Worm (Caenorhabditis elegans) whole organism, late embryonic: ENCODE results near the gene zipt-9.
A peak's percentile ranks its signal among the peaks of the same experiment; 100 is the strongest.

ENCODE experiments used
- F13H6.1 ChIP-seq: sonication (generic microtip); optimal IDR thresholded peaks from 2 replicates; lab custom pipeline; 2016; ENCODE audit warnings: missing genetic modification characterization, missing compliant biosample characterization
- T23F11.4 ChIP-seq: fragments of 200-800 bp; sonication (Bioruptor generic); optimal IDR thresholded peaks from 2 replicates; lab custom pipeline; 2018; ENCODE audit warnings: mild to moderate bottlenecking, missing genetic modification characterization, missing compliant biosample characterization
- Y22D7AL.16 ChIP-seq: sonication (generic microtip); optimal IDR thresholded peaks from 2 replicates; lab custom pipeline; 2016; ENCODE audit warnings: missing genetic modification characterization, missing compliant biosample characterization
- ahr-1 ChIP-seq: sonication (generic microtip); optimal IDR thresholded peaks from 2 replicates; lab custom pipeline; 2016; ENCODE audit warnings: missing genetic modification characterization, missing compliant biosample characterization
- ama-1 ChIP-seq: fragments of 150-350 bp; optimal IDR thresholded peaks from 2 replicates; lab custom pipeline; 2014
- ceh-19 ChIP-seq: fragments of 200-800 bp; sonication (Bioruptor generic); optimal IDR thresholded peaks from 2 replicates; lab custom pipeline; 2018; ENCODE audit warnings: mild to moderate bottlenecking, missing genetic modification characterization, missing compliant biosample characterization
- ceh-22 ChIP-seq: sonication (generic microtip); optimal IDR thresholded peaks from 2 replicates; lab custom pipeline; 2017; ENCODE audit warnings: missing biosample characterization, missing genetic modification characterization
- ceh-31 ChIP-seq: sonication (generic microtip); optimal IDR thresholded peaks from 2 replicates; lab custom pipeline; 2016; ENCODE audit warnings: missing genetic modification characterization, missing compliant biosample characterization
- ceh-48 ChIP-seq: sonication (generic microtip); optimal IDR thresholded peaks from 2 replicates; lab custom pipeline; 2016; ENCODE audit warnings: missing genetic modification characterization, inconsistent platforms, missing compliant biosample characterization
- ceh-9 ChIP-seq: sonication (generic microtip); optimal IDR thresholded peaks from 2 replicates; lab custom pipeline; 2016; ENCODE audit warnings: mild to moderate bottlenecking, missing genetic modification characterization, inconsistent platforms, missing compliant biosample characterization
- che-1 ChIP-seq: sonication (generic microtip); optimal IDR thresholded peaks from 2 replicates; lab custom pipeline; 2016; ENCODE audit warnings: mild to moderate bottlenecking, missing genetic modification characterization, missing compliant biosample characterization
- elt-2 ChIP-seq: sonication (generic microtip); optimal IDR thresholded peaks from 2 replicates; lab custom pipeline; 2016; ENCODE audit warnings: missing genetic modification reagents, missing genetic modification characterization, missing compliant biosample characterization
- elt-4 ChIP-seq: sonication (generic microtip); optimal IDR thresholded peaks from 2 replicates; lab custom pipeline; 2016; ENCODE audit warnings: missing genetic modification characterization, missing compliant biosample characterization
- ets-4 ChIP-seq: sonication (generic microtip); optimal IDR thresholded peaks from 2 replicates; lab custom pipeline; 2016; ENCODE audit warnings: missing genetic modification characterization, missing compliant biosample characterization
- fax-1 ChIP-seq: sonication (generic microtip); optimal IDR thresholded peaks from 2 replicates; lab custom pipeline; 2016; ENCODE audit warnings: missing genotype, missing genetic modification characterization, missing compliant biosample characterization
- fkh-10 ChIP-seq: fragments of 150-350 bp; optimal IDR thresholded peaks from 2 replicates; lab custom pipeline; 2014; ENCODE audit warnings: missing biosample characterization, missing genetic modification reagents, missing genetic modification characterization
- fkh-6 ChIP-seq: sonication (generic microtip); optimal IDR thresholded peaks from 2 replicates; lab custom pipeline; 2016; ENCODE audit warnings: missing genetic modification characterization, missing compliant biosample characterization
- gmeb-2 ChIP-seq: sonication (generic microtip); optimal IDR thresholded peaks from 2 replicates; lab custom pipeline; 2016; ENCODE audit warnings: missing genetic modification characterization, inconsistent platforms, missing compliant biosample characterization
- lim-6 ChIP-seq: sonication (generic microtip); optimal IDR thresholded peaks from 2 replicates; lab custom pipeline; 2016; ENCODE audit warnings: missing genetic modification characterization, missing compliant biosample characterization
- lin-11 ChIP-seq: fragments of 200-800 bp; sonication (Bioruptor generic); optimal IDR thresholded peaks from 2 replicates; lab custom pipeline; 2018; ENCODE audit warnings: mild to moderate bottlenecking, missing genetic modification characterization, missing compliant biosample characterization
- madf-2 ChIP-seq: sonication (generic microtip); optimal IDR thresholded peaks from 2 replicates; lab custom pipeline; 2017; ENCODE audit warnings: missing genetic modification characterization, missing compliant biosample characterization
- mec-3 ChIP-seq: sonication (generic microtip); optimal IDR thresholded peaks from 2 replicates; lab custom pipeline; 2016; ENCODE audit warnings: borderline replicate concordance, missing genetic modification characterization, missing compliant biosample characterization
- nfya-1 ChIP-seq: sonication (generic microtip); optimal IDR thresholded peaks from 2 replicates; lab custom pipeline; 2017; ENCODE audit warnings: missing genetic modification characterization, mild to moderate bottlenecking, missing compliant biosample characterization, antibody characterized with exemption, moderate library complexity
- nhr-11 ChIP-seq: fragments of 150-350 bp; optimal IDR thresholded peaks from 2 replicates; lab custom pipeline; 2014; ENCODE audit warnings: missing biosample characterization, missing genetic modification characterization
- nhr-232 ChIP-seq: sonication (generic microtip); optimal IDR thresholded peaks from 2 replicates; lab custom pipeline; 2016; ENCODE audit warnings: missing genetic modification characterization, missing compliant biosample characterization
- npax-4 ChIP-seq: sonication (generic microtip); optimal IDR thresholded peaks from 2 replicates; lab custom pipeline; 2016; ENCODE audit warnings: missing genetic modification characterization, missing compliant biosample characterization
- odd-2 ChIP-seq: sonication (generic microtip); optimal IDR thresholded peaks from 2 replicates; lab custom pipeline; 2017; ENCODE audit warnings: antibody characterized with exemption, mild to moderate bottlenecking, missing genetic modification characterization, missing compliant biosample characterization
- pag-3 ChIP-seq: sonication (generic microtip); optimal IDR thresholded peaks from 2 replicates; lab custom pipeline; 2016; ENCODE audit warnings: missing compliant biosample characterization, missing genetic modification characterization, borderline replicate concordance
- pat-9 ChIP-seq: fragments of 200-800 bp; sonication (Bioruptor generic); optimal IDR thresholded peaks from 2 replicates; lab custom pipeline; 2018; ENCODE audit warnings: mild to moderate bottlenecking, missing genetic modification characterization, moderate library complexity, missing compliant biosample characterization
- pax-1 ChIP-seq: fragments of 150-350 bp; optimal IDR thresholded peaks from 2 replicates; lab custom pipeline; 2014; ENCODE audit warnings: missing biosample characterization, missing genetic modification characterization
- pha-2 ChIP-seq: sonication (generic microtip); optimal IDR thresholded peaks from 2 replicates; lab custom pipeline; 2017; ENCODE audit warnings: mild to moderate bottlenecking, missing genetic modification characterization, missing compliant biosample characterization
- ref-2 ChIP-seq: sonication (generic microtip); optimal IDR thresholded peaks from 2 replicates; lab custom pipeline; 2016; ENCODE audit warnings: missing genetic modification characterization, missing compliant biosample characterization
- sdc-2 ChIP-seq: sonication (generic microtip); optimal IDR thresholded peaks from 2 replicates; lab custom pipeline; 2016; ENCODE audit warnings: missing genotype, missing genetic modification characterization, missing compliant biosample characterization
- sox-4 ChIP-seq: sonication (generic microtip); optimal IDR thresholded peaks from 2 replicates; lab custom pipeline; 2017; ENCODE audit warnings: mild to moderate bottlenecking, missing genetic modification characterization, inconsistent platforms, missing compliant biosample characterization
- tbx-2 ChIP-seq: sonication (generic microtip); optimal IDR thresholded peaks from 2 replicates; lab custom pipeline; 2016; ENCODE audit warnings: missing genetic modification characterization, missing compliant biosample characterization
- ttx-3 ChIP-seq: sonication (generic microtip); optimal IDR thresholded peaks from 2 replicates; lab custom pipeline; 2016; ENCODE audit warnings: missing genetic modification reagents, missing genetic modification characterization, missing compliant biosample characterization
- unc-3 ChIP-seq, 2 experiments: fragments of 200-800 bp in 1 of 2; sonication (Bioruptor generic) in 1 of 2; sonication (generic microtip) in 1 of 2; conservative IDR thresholded peaks in 1 of 2; optimal IDR thresholded peaks in 1 of 2; 2 replicates each; pipeline versions ENCODE4 v1.3.6 to Lab custom; 2016 to 2022; ENCODE audit warnings: missing compliant biosample characterization in 2 of 2, missing genetic modification characterization in 2 of 2, missing genetic modification reagents in 1 of 2
- unc-55 ChIP-seq: sonication (generic microtip); optimal IDR thresholded peaks from 2 replicates; lab custom pipeline; 2017; ENCODE audit warnings: missing biosample characterization, missing genetic modification reagents, missing genetic modification characterization
- zip-5 ChIP-seq: sonication (generic microtip); optimal IDR thresholded peaks from 2 replicates; lab custom pipeline; 2016; ENCODE audit warnings: missing genetic modification characterization, missing compliant biosample characterization

The zipt-9 gene

DNA sequence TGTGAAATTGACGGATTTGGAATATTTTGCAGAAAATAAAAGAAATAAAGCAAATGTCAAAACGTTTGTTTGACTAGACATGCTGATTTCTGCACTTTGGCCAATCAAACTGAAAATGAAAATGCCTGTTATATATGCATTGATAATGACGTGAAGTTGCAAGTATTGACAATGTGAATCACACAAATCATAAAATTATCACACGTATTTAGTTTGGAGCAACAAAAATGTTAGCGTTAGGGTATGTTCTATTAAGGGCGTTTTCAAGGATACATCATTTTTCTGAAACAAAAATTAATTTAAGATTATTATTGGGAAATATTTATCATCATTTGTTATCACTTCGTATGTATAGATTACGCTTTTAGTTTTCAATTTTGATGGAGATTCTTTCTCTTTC lies 36.7 kb upstream of the zipt-9 start, which contains the start of gene cld-9:
TSS of gene cld-9 (minus strand) at position 81 of the 400 bp plus-strand sequence.
- TF ChIP-seq ceh-19 (GFP tag; lab: Kevin White, UChicago), result no peak
- no peak for TF ChIP-seq fax-1 (tag; lab: Kevin White, UChicago)
- TF ChIP-seq mec-3 (tag; lab: Kevin White, UChicago), result no peak
- no peak for TF ChIP-seq unc-55 (GFP tag; lab: Kevin White, UChicago)
- TF ChIP-seq ceh-9 (tag; lab: Kevin White, UChicago), result no peak
- no peak for TF ChIP-seq pha-2 (tag; lab: Kevin White, UChicago)
- TF ChIP-seq tbx-2 (tag; lab: Kevin White, UChicago), result no peak
- TF ChIP-seq ets-4 (tag; lab: Kevin White, UChicago), result no peak
- TF ChIP-seq pag-3 (tag; lab: Kevin White, UChicago), result no peak
- no peak for TF ChIP-seq unc-3 (GFP tag; conservative IDR thresholded peaks at IDR 0.05; lab: Robert Waterston, UW)
- no peak for TF ChIP-seq unc-3 (tag; optimal IDR thresholded peaks at IDR 0.05; lab: Kevin White, UChicago)

DNA sequence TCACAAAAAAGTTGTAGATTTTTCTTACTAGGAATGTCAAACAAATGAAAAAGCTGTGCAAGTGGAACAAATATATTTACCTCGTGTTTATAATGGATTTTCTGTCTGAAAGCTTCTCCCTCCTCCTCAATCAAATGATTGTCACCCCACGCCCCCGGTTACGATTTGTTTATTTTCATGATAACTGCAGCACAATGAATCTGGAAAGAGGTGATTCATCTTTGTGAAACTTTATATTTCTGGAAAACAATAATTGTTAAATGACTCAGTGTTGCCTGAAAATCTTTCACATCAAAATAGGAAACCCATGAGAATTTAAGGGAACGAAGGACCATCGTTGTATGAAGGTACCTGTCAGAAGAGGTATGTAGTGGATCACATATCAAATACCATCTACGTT lies 33.6 kb upstream of the zipt-9 start, which contains the start of gene F35E12.10:
TSS of gene F35E12.10 (minus strand) at position 101 of the 400 bp plus-strand sequence.
- TF ChIP-seq madf-2 (tag; lab: Kevin White, UChicago) (no peak), ceh-22 (no peak), nhr-11 (no peak), che-1 (tag; lab: Kevin White, UChicago) (no peak)

DNA sequence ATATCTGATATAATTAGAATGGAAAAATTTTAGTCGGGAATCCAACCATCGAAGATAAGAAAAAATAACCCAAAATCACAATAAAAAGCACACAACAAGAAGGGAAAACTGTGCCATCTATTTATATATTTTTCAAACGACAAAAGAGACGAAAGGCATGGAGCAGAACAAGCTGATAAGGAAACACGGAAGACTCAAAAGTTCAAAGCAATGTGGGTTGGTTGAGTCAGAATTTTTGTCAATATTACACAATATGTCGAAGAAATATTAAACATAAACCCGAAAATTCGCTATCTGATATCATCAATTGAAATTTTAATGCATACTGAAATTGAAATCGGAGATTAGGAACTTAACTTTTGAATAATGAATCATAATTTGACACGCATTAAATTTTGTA lies 29.8 kb upstream of the zipt-9 start, which contains the start of gene F35E12.9:
TSS of gene F35E12.9 (minus strand) at position 227 of the 400 bp plus-strand sequence.
- TF ChIP-seq elt-2 (tag; lab: Kevin White, UChicago) (peak; percentile 29), ref-2 (tag; lab: Kevin White, UChicago) (no peak), unc-3 (GFP tag; conservative IDR thresholded peaks at IDR 0.05; lab: Robert Waterston, UW) (no peak), unc-3 (tag; optimal IDR thresholded peaks at IDR 0.05; lab: Kevin White, UChicago) (no peak), pha-2 (tag; lab: Kevin White, UChicago) (no peak), zip-5 (tag; lab: Kevin White, UChicago) (no peak), gmeb-2 (tag; lab: Kevin White, UChicago) (no peak), fax-1 (tag; lab: Kevin White, UChicago) (no peak)

DNA sequence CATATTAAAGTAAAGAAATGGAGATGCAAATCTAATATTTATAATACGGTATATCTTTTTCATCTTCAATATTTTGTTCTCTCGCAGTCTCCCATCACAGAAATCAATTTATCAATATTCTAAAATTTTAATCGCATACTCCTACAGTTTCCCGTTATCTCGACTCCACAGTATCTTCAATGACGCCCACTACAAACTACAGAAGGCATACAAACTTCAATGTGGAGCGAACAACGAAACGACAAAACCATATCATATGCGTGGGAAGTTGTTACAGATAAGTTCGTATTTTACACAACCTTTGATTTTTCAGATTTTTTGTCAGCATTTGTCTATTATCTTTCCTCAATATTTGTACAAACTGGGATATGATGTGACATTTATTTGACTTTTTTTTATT lies 24.8 kb upstream of the zipt-9 start:
- no peak for TF ChIP-seq unc-3 (GFP tag; conservative IDR thresholded peaks at IDR 0.05; lab: Robert Waterston, UW)
- no peak for TF ChIP-seq unc-3 (tag; optimal IDR thresholded peaks at IDR 0.05; lab: Kevin White, UChicago)
- no peak for TF ChIP-seq ceh-22
- TF ChIP-seq ceh-48, result no peak
- no peak for TF ChIP-seq npax-4 (tag; lab: Kevin White, UChicago)
- no peak for TF ChIP-seq ceh-31 (tag; lab: Kevin White, UChicago)
- no peak for TF ChIP-seq ceh-19 (GFP tag; lab: Kevin White, UChicago)
- TF ChIP-seq elt-4 (tag; lab: Kevin White, UChicago), result no peak
- no peak for TF ChIP-seq pha-2 (tag; lab: Kevin White, UChicago)
- TF ChIP-seq ttx-3 (tag; lab: Kevin White, UChicago), result no peak
- TF ChIP-seq F13H6.1 (tag; lab: Kevin White, UChicago), result no peak

DNA sequence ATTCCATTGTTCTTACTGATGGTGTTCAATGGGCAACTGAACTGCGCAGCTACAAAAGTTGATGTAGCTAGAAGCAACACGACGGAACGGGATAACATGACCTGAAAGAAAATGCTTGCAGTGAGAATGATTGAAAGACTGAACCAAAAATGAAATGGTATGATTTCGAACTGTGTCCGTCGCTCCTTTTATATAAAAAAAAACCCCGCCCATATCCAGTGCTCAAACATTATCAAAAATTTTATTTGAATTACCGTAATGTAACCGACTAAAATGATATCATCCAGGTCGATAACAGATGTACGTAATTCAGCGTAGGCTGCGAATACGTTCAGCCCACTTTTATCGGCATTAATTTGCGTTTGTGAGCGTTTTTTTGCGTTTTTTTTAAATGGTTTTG lies 23.3 kb upstream of the zipt-9 start, which contains the start of gene irg-5:
TSS of gene irg-5 (minus strand) at position 101 of the 400 bp plus-strand sequence.
- no peak for TF ChIP-seq lim-6 (tag; lab: Kevin White, UChicago)
- TF ChIP-seq unc-55 (GFP tag; lab: Kevin White, UChicago), result no peak
- TF ChIP-seq elt-2 (tag; lab: Kevin White, UChicago), result no peak
- no peak for TF ChIP-seq mec-3 (tag; lab: Kevin White, UChicago)
- TF ChIP-seq T23F11.4 (GFP tag; lab: Kevin White, UChicago), result no peak
- TF ChIP-seq sox-4 (tag; lab: Kevin White, UChicago), result no peak
- TF ChIP-seq ahr-1 (tag; lab: Kevin White, UChicago), result no peak
- no peak for TF ChIP-seq lin-11 (tag; lab: Kevin White, UChicago)
- TF ChIP-seq fkh-6 (tag; lab: Kevin White, UChicago), result no peak
- TF ChIP-seq Y22D7AL.16 (tag; lab: Kevin White, UChicago), result no peak
- TF ChIP-seq nfya-1 (tag; lab: Kevin White, UChicago), result no peak
- no peak for TF ChIP-seq pax-1 (tag; lab: Kevin White, UChicago)
- TF ChIP-seq ttx-3 (tag; lab: Kevin White, UChicago), result no peak
- no peak for TF ChIP-seq ama-1 (lab: Kevin White, UChicago)
- no peak for TF ChIP-seq fkh-10 (GFP tag; lab: Kevin White, UChicago)
- TF ChIP-seq nhr-232, result no peak
- TF ChIP-seq sdc-2, result no peak
- TF ChIP-seq pat-9 (tag; lab: Kevin White, UChicago), result no peak
- TF ChIP-seq odd-2, result no peak
